Worm (Caenorhabditis elegans) whole organism, L4 larva: ENCODE data around the gene C13A10.1.

Source experiments
- F10B5.3 ChIP-seq: sonication (generic microtip); optimal IDR thresholded peaks from 2 replicates; lab custom pipeline; 2016; ENCODE audit warnings: mild to moderate bottlenecking, missing genetic modification characterization, missing compliant biosample characterization
- F44E2.7 ChIP-seq: fragments of 200-800 bp; sonication (Bioruptor generic); IDR thresholded peaks from 2 replicates; pipeline ENCODE4 v2.1.2; 2022; ENCODE audit warnings: missing genetic modification characterization, missing compliant biosample characterization
- Y48G9A.11 ChIP-seq: fragments of 200-800 bp; sonication (Bioruptor generic); IDR thresholded peaks from 2 replicates; pipeline ENCODE4 v1.3.6; 2022; ENCODE audit warnings: missing genetic modification reagents, missing genetic modification characterization, missing compliant biosample characterization
- ZK546.5 ChIP-seq, 2 experiments: sonication (generic microtip); optimal IDR thresholded peaks; 2 replicates each; lab custom pipeline; 2017; ENCODE audit warnings: missing biosample characterization in 2 of 2, missing genetic modification characterization in 2 of 2
- arid-1 ChIP-seq: fragments of 200-800 bp; sonication (Bioruptor generic); conservative IDR thresholded peaks from 2 replicates; pipeline ENCODE4 v1.3.6; 2022; ENCODE audit warnings: missing genetic modification reagents, missing genetic modification characterization, missing compliant biosample characterization
- ceh-82 ChIP-seq: sonication (generic microtip); optimal IDR thresholded peaks from 2 replicates; lab custom pipeline; 2017; ENCODE audit warnings: missing biosample characterization, missing genetic modification characterization
- cey-2 ChIP-seq: sonication (generic microtip); optimal IDR thresholded peaks from 3 replicates; lab custom pipeline; 2017; ENCODE audit warnings: missing genetic modification characterization, mild to moderate bottlenecking, missing compliant biosample characterization, antibody characterized with exemption, borderline replicate concordance; ENCODE audit not compliant: insufficient read depth
- daf-19 ChIP-seq: fragments of 200-800 bp; sonication (Bioruptor generic); conservative IDR thresholded peaks from 2 replicates; pipeline ENCODE4 v1.3.6; 2022; ENCODE audit warnings: missing genetic modification characterization, missing compliant biosample characterization
- dmd-6 ChIP-seq: fragments of 200-800 bp; sonication (Bioruptor generic); IDR thresholded peaks from 2 replicates; pipeline ENCODE4 v1.3.6; 2022; ENCODE audit warnings: missing genetic modification reagents, missing genetic modification characterization, missing compliant biosample characterization
- dpl-1 ChIP-seq: fragments of 150-350 bp; optimal IDR thresholded peaks from 2 replicates; lab custom pipeline; 2014; ENCODE audit warnings: missing biosample characterization, missing genetic modification reagents, missing genetic modification characterization
- egl-43 ChIP-seq: fragments of 200-800 bp; sonication (Bioruptor generic); IDR thresholded peaks from 2 replicates; pipeline ENCODE4 v1.3.6; 2022; ENCODE audit warnings: missing genetic modification reagents, missing genetic modification characterization, missing compliant biosample characterization
- hlh-11 ChIP-seq: fragments of 200-800 bp; sonication (Bioruptor generic); optimal IDR thresholded peaks from 2 replicates; lab custom pipeline; 2018; ENCODE audit warnings: mild to moderate bottlenecking, missing genetic modification characterization, missing compliant biosample characterization
- lin-29 ChIP-seq: fragments of 200-800 bp; sonication (Bioruptor generic); IDR thresholded peaks from 2 replicates; pipeline ENCODE4 v1.3.6; 2022; ENCODE audit warnings: missing genetic modification reagents, missing genetic modification characterization, missing compliant biosample characterization
- lin-39 ChIP-seq: fragments of 150-350 bp; optimal IDR thresholded peaks from 2 replicates; lab custom pipeline; 2014; ENCODE audit warnings: missing biosample characterization, missing genetic modification reagents, missing genetic modification characterization
- madf-9 ChIP-seq: fragments of 200-800 bp; sonication (Bioruptor generic); conservative IDR thresholded peaks from 2 replicates; pipeline ENCODE4 v1.3.6; 2022; ENCODE audit warnings: missing genetic modification reagents, missing genetic modification characterization, missing compliant biosample characterization
- mep-1 ChIP-seq: fragments of 150-350 bp; sonication (generic microtip); optimal IDR thresholded peaks from 3 replicates; lab custom pipeline; 2014; ENCODE audit warnings: missing biosample characterization, missing genetic modification characterization
- mxl-3 ChIP-seq: fragments of 200-800 bp; sonication (Bioruptor generic); optimal IDR thresholded peaks from 2 replicates; lab custom pipeline; 2018; ENCODE audit warnings: mild to moderate bottlenecking, missing genetic modification characterization, missing compliant biosample characterization
- nhr-10 ChIP-seq: fragments of 150-350 bp; optimal IDR thresholded peaks from 2 replicates; lab custom pipeline; 2014; ENCODE audit warnings: missing biosample characterization, missing genetic modification characterization
- nhr-11 ChIP-seq: fragments of 150-350 bp; optimal IDR thresholded peaks from 2 replicates; lab custom pipeline; 2014; ENCODE audit warnings: missing biosample characterization, missing genetic modification characterization
- nhr-28 ChIP-seq: fragments of 150-350 bp; optimal IDR thresholded peaks from 2 replicates; lab custom pipeline; 2014; ENCODE audit warnings: missing biosample characterization, missing genetic modification characterization
- nhr-41 ChIP-seq: fragments of 200-800 bp; sonication (Bioruptor generic); IDR thresholded peaks from 2 replicates; pipeline ENCODE4 v1.3.6; 2022; ENCODE audit warnings: missing genetic modification reagents, missing genetic modification characterization, missing compliant biosample characterization
- nhr-76 ChIP-seq: fragments of 150-350 bp; optimal IDR thresholded peaks from 2 replicates; lab custom pipeline; 2014; ENCODE audit warnings: missing biosample characterization, missing genetic modification characterization
- nhr-77 ChIP-seq: fragments of 150-350 bp; optimal IDR thresholded peaks from 2 replicates; lab custom pipeline; 2014; ENCODE audit warnings: missing biosample characterization, missing genetic modification characterization
- php-3 ChIP-seq: fragments of 200-800 bp; sonication (Bioruptor generic); IDR thresholded peaks from 2 replicates; pipeline ENCODE4 v1.3.6; 2022; ENCODE audit warnings: missing genetic modification reagents, missing genetic modification characterization, missing compliant biosample characterization
- pqm-1 ChIP-seq: sonication (generic microtip); optimal IDR thresholded peaks from 2 replicates; lab custom pipeline; 2017; ENCODE audit warnings: missing biosample characterization, missing genetic modification characterization
- rbr-2 ChIP-seq: sonication (generic microtip); optimal IDR thresholded peaks from 2 replicates; lab custom pipeline; 2016; ENCODE audit warnings: missing genotype, missing genetic modification characterization, missing compliant biosample characterization
- saeg-2 ChIP-seq: fragments of 200-800 bp; sonication (Bioruptor generic); IDR thresholded peaks from 2 replicates; pipeline ENCODE4 v1.3.6; 2022; ENCODE audit warnings: missing genetic modification reagents, missing genetic modification characterization, missing compliant biosample characterization
- sdz-12 ChIP-seq: fragments of 200-800 bp; sonication (Bioruptor generic); optimal IDR thresholded peaks from 2 replicates; lab custom pipeline; 2018; ENCODE audit warnings: mild to moderate bottlenecking, missing genetic modification characterization, missing compliant biosample characterization
- spr-1 ChIP-seq: sonication (generic microtip); optimal IDR thresholded peaks from 2 replicates; lab custom pipeline; 2016; ENCODE audit warnings: mild to moderate bottlenecking, missing genetic modification characterization, missing compliant biosample characterization
- tra-1 ChIP-seq: fragments of 200-800 bp; sonication (Bioruptor generic); IDR thresholded peaks from 2 replicates; pipeline ENCODE4 v1.3.6; 2022; ENCODE audit warnings: missing genetic modification reagents, missing genetic modification characterization, missing compliant biosample characterization
- unc-62 ChIP-seq, 3 experiments: fragments of 150-350 bp in 1 of 3; sonication (generic microtip); optimal IDR thresholded peaks in 2 of 3; peaks in 1 of 3; 1 replicate in 1 of 3; 2 replicates in 2 of 3; lab custom pipeline; 2014 to 2017; ENCODE audit warnings: missing biosample characterization in 3 of 3, missing genetic modification characterization in 3 of 3, missing genetic modification reagents in 3 of 3, missing genotype in 1 of 3
- zfp-3 ChIP-seq: fragments of 200-800 bp; sonication (Bioruptor generic); conservative IDR thresholded peaks from 2 replicates; pipeline ENCODE4 v1.3.6; 2022; ENCODE audit warnings: missing genetic modification reagents, missing genetic modification characterization, missing compliant biosample characterization
- zip-11 ChIP-seq: fragments of 200-800 bp; sonication (Bioruptor generic); IDR thresholded peaks from 2 replicates; pipeline ENCODE4 v1.3.6; 2022; ENCODE audit warnings: missing genetic modification characterization, missing compliant biosample characterization
- ztf-7 ChIP-seq: fragments of 150-350 bp; optimal IDR thresholded peaks from 2 replicates; lab custom pipeline; 2014; ENCODE audit warnings: missing biosample characterization, missing genetic modification characterization

The C13A10.1 gene

ce11 chrII:1398396-1398795 is 42.9 kb upstream of the C13A10.1 start, which contains the start of gene F54D12.2:
Gene F54D12.2 (plus strand): TSS chrII:1398696.
- TF ChIP-seq ZK546.5 (tag; optimal IDR thresholded peaks at IDR 0.05; lab: Kevin White, UChicago) = no peak
- TF ChIP-seq nhr-76 (tag; lab: Kevin White, UChicago) = no peak
- TF ChIP-seq ceh-82 (tag; lab: Kevin White, UChicago) = no peak
- no peak for TF ChIP-seq nhr-10 (tag; lab: Kevin White, UChicago)
- no peak for TF ChIP-seq egl-43 (GFP tag; lab: Robert Waterston, UW)
- TF ChIP-seq sdz-12 (GFP tag; lab: Kevin White, UChicago) = no peak
- no peak for TF ChIP-seq zip-11 (GFP tag; lab: Robert Waterston, UW)
- TF ChIP-seq F10B5.3 (tag; lab: Kevin White, UChicago) = no peak
- TF ChIP-seq nhr-41 (GFP tag; lab: Robert Waterston, UW) = no peak
- no peak for TF ChIP-seq saeg-2 (GFP tag; lab: Robert Waterston, UW)

- TF ChIP-seq unc-62 (GFP tag; optimal IDR thresholded peaks at IDR 0.05 in 1 of 2; lab: Kevin White, UChicago) (peak in 1 of 2 experiments; percentile 96), unc-62 (tag; optimal IDR thresholded peaks at IDR 0.05; lab: Kevin White, UChicago) (no peak), nhr-11 (no peak)
These were observed 42.3 kb upstream of the C13A10.1 start, which contains the start of gene F54D12.8 for ce11 chrII:1397703-1398102. Gene F54D12.8 (minus strand): TSS chrII:1398038.

- no peak for TF ChIP-seq daf-19 (GFP tag; lab: Robert Waterston, UW)
- peak; percentile 74; the same call in 1 of the 2 replicates for TF ChIP-seq php-3 (GFP tag; lab: Robert Waterston, UW)
- TF ChIP-seq arid-1 = no peak
- TF ChIP-seq hlh-11 (tag; lab: Kevin White, UChicago) = peak; percentile 55
- peak; percentile 87 for TF ChIP-seq dmd-6 (GFP tag; lab: Robert Waterston, UW)
- TF ChIP-seq spr-1 = no peak
- peak; percentile 79 for TF ChIP-seq pqm-1 (tag; lab: Kevin White, UChicago)
- peak; percentile 83 for TF ChIP-seq nhr-28 (tag; lab: Kevin White, UChicago)
- TF ChIP-seq nhr-77 = peak; percentile 37
These were observed 31.0 kb upstream of the C13A10.1 start, which contains the start of gene aat-7 for ce11 chrII:1386478-1386877. Gene aat-7 (plus strand): TSS chrII:1386870.

- TF ChIP-seq rbr-2 (tag; lab: Kevin White, UChicago) = no peak
These were observed 29.8 kb upstream of the C13A10.1 start, which contains the start of gene F54D12.7 for ce11 chrII:1385280-1385679. Gene F54D12.7 (minus strand): TSS chrII:1385380.

- no peak for TF ChIP-seq cey-2 (tag; lab: Kevin White, UChicago)
- TF ChIP-seq unc-62 (GFP tag; optimal IDR thresholded peaks at IDR 0.05 in 1 of 2; lab: Kevin White, UChicago) = peak in 1 of 2 experiments; percentile 32
- TF ChIP-seq unc-62 (tag; optimal IDR thresholded peaks at IDR 0.05; lab: Kevin White, UChicago) = no peak
These were observed 26.2 kb upstream of the C13A10.1 start, which contains the start of gene F54D12.9 for ce11 chrII:1381618-1382017. Gene F54D12.9 (minus strand): TSS chrII:1381718.

ce11 chrII:1378259-1378658 is 22.8 kb upstream of the C13A10.1 start, which contains the start of gene F54D12.10:
Gene F54D12.10 (minus strand): TSS chrII:1378359.
- no peak for TF ChIP-seq zfp-3 (GFP tag; lab: Robert Waterston, UW)
- TF ChIP-seq dpl-1 (GFP tag; lab: Kevin White, UChicago) = no peak
- no peak for TF ChIP-seq F44E2.7
- no peak for TF ChIP-seq nhr-76 (tag; lab: Kevin White, UChicago)
- no peak for TF ChIP-seq lin-39 (tag; lab: Kevin White, UChicago)
- TF ChIP-seq F10B5.3 (tag; lab: Kevin White, UChicago) = no peak
- TF ChIP-seq php-3 (GFP tag; lab: Robert Waterston, UW) = no peak

- TF ChIP-seq ztf-7 (tag; lab: Kevin White, UChicago) (no peak), madf-9 (GFP tag; lab: Robert Waterston, UW) (no peak), mep-1 (tag; lab: Kevin White, UChicago) (no peak), lin-29 (GFP tag; lab: Robert Waterston, UW) (no peak), mxl-3 (GFP tag; lab: Kevin White, UChicago) (no peak), tra-1 (no peak), Y48G9A.11 (peak; percentile 97)
These were observed 21.3 kb upstream of the C13A10.1 start for ce11 chrII:1376795-1377194.
